Worm (Caenorhabditis elegans) whole organism, L1 larva: Measurements from ENCODE around the gene Y57G11C.8.
"Not testable (repeated sequence)": the region's sequence is repeated elsewhere in the genome, so short reads cannot be mapped to it uniquely, and the experiment has no call there.

Source experiments
- elt-2 ChIP-seq: sonication (generic microtip); optimal IDR thresholded peaks from 2 replicates; lab custom pipeline; 2016; ENCODE audit warnings: missing genetic modification characterization, mild to moderate bottlenecking, inconsistent platforms, missing compliant biosample characterization, missing genetic modification reagents
- elt-3 ChIP-seq, 6 experiments: fragments of 150-350 bp in 1 of 6; sonication (generic microtip); optimal IDR thresholded peaks; 2 replicates each; lab custom pipeline; 2017 to 2018; ENCODE audit warnings: missing biosample characterization in 6 of 6, missing genetic modification characterization in 6 of 6, inconsistent platforms in 1 of 6
- grh-1 ChIP-seq: fragments of 200-800 bp; sonication (Bioruptor generic); IDR thresholded peaks from 2 replicates; pipeline ENCODE4 v1.3.6; 2022; ENCODE audit warnings: missing genetic modification reagents, missing genetic modification characterization, missing compliant biosample characterization
- lir-3 ChIP-seq: sonication (generic microtip); optimal IDR thresholded peaks from 2 replicates; lab custom pipeline; 2016; ENCODE audit warnings: mild to moderate bottlenecking, missing genetic modification characterization, moderate library complexity, missing compliant biosample characterization; ENCODE audit not compliant: poor library complexity
- mab-9 ChIP-seq: fragments of 200-800 bp; sonication (Bioruptor generic); IDR thresholded peaks from 2 replicates; pipeline ENCODE4 v1.3.6; 2022; ENCODE audit warnings: missing genetic modification reagents, missing genetic modification characterization, missing compliant biosample characterization
- mdl-1 ChIP-seq, 2 experiments: fragments of 150-350 bp; optimal IDR thresholded peaks; 2 replicates each; lab custom pipeline; 2014 to 2017; ENCODE audit warnings: missing biosample characterization in 2 of 2, missing genetic modification characterization in 2 of 2, inconsistent platforms in 1 of 2
- nhr-237 ChIP-seq: fragments of 150-350 bp; optimal IDR thresholded peaks from 2 replicates; lab custom pipeline; 2014; ENCODE audit warnings: missing biosample characterization, missing genetic modification characterization
- pqm-1 ChIP-seq: sonication (generic microtip); optimal IDR thresholded peaks from 3 replicates; lab custom pipeline; 2017; ENCODE audit warnings: missing biosample characterization, missing genetic modification characterization
- snpc-4 ChIP-seq: fragments of 150-350 bp; optimal IDR thresholded peaks from 2 replicates; lab custom pipeline; 2014; ENCODE audit warnings: missing biosample characterization, missing genetic modification characterization
- tbx-2 ChIP-seq: sonication (generic microtip); optimal IDR thresholded peaks from 2 replicates; lab custom pipeline; 2016; ENCODE audit warnings: missing genetic modification characterization, missing compliant biosample characterization
- unc-62 ChIP-seq: fragments of 150-350 bp; optimal IDR thresholded peaks from 2 replicates; lab custom pipeline; 2014; ENCODE audit warnings: missing biosample characterization, missing genetic modification reagents, missing genetic modification characterization
- ztf-11 ChIP-seq, 2 experiments: sonication (generic microtip); optimal IDR thresholded peaks; 2 replicates each; lab custom pipeline; 2016 to 2017; ENCODE audit warnings: missing genetic modification characterization in 2 of 2, missing biosample characterization in 1 of 2, missing compliant biosample characterization in 1 of 2

ce11 chrIV:14774454-14774853 is 7.2 kb upstream of the Y57G11C.8 start, which contains the start of gene Y57G11C.51:
- TF ChIP-seq elt-3 (tag; optimal IDR thresholded peaks at IDR 0.05; lab: Kevin White, UChicago); lir-3 (tag; lab: Kevin White, UChicago); nhr-237 (tag; lab: Kevin White, UChicago); grh-1 (GFP tag; lab: Robert Waterston, UW); tbx-2 (tag; lab: Kevin White, UChicago); ztf-11 (tag; optimal IDR thresholded peaks at IDR 0.05; lab: Kevin White, UChicago); mdl-1 (tag; optimal IDR thresholded peaks at IDR 0.05; lab: Kevin White, UChicago); snpc-4 (tag; lab: Kevin White, UChicago); elt-2 (tag; lab: Kevin White, UChicago); mab-9 (GFP tag; lab: Robert Waterston, UW); pqm-1 (tag; lab: Kevin White, UChicago); unc-62 (GFP tag; lab: Kevin White, UChicago): not testable (repeated sequence)
